Worm (Caenorhabditis elegans) whole organism, L4 larva: ENCODE measurements around the gene F35H10.2.

Source experiments
- ZK546.5 ChIP-seq, 2 experiments: sonication (generic microtip); optimal IDR thresholded peaks; 2 replicates each; lab custom pipeline; 2017; ENCODE audit warnings: missing biosample characterization in 2 of 2, missing genetic modification characterization in 2 of 2
- lin-13 ChIP-seq: fragments of 150-350 bp; optimal IDR thresholded peaks from 2 replicates; lab custom pipeline; 2014; ENCODE audit warnings: missing biosample characterization, missing genetic modification reagents, missing genetic modification characterization
- lsy-2 ChIP-seq, 2 experiments: fragments of 150-350 bp in 1 of 2; sonication (generic microtip) in 1 of 2; optimal IDR thresholded peaks; 2 replicates each; lab custom pipeline; 2014 to 2017; ENCODE audit warnings: missing biosample characterization in 2 of 2, missing genetic modification characterization in 2 of 2
- unc-39 ChIP-seq: sonication (generic microtip); optimal IDR thresholded peaks from 2 replicates; lab custom pipeline; 2017; ENCODE audit warnings: missing biosample characterization, missing genetic modification characterization
- vab-7 ChIP-seq: fragments of 200-800 bp; sonication (Bioruptor generic); IDR thresholded peaks from 2 replicates; pipeline ENCODE4 v1.3.6; 2022; ENCODE audit warnings: missing genetic modification reagents, missing genetic modification characterization, missing compliant biosample characterization
- zfp-3 ChIP-seq: fragments of 200-800 bp; sonication (Bioruptor generic); conservative IDR thresholded peaks from 2 replicates; pipeline ENCODE4 v1.3.6; 2022; ENCODE audit warnings: missing genetic modification reagents, missing genetic modification characterization, missing compliant biosample characterization
- ztf-7 ChIP-seq: fragments of 150-350 bp; optimal IDR thresholded peaks from 2 replicates; lab custom pipeline; 2014; ENCODE audit warnings: missing biosample characterization, missing genetic modification characterization

DNA sequence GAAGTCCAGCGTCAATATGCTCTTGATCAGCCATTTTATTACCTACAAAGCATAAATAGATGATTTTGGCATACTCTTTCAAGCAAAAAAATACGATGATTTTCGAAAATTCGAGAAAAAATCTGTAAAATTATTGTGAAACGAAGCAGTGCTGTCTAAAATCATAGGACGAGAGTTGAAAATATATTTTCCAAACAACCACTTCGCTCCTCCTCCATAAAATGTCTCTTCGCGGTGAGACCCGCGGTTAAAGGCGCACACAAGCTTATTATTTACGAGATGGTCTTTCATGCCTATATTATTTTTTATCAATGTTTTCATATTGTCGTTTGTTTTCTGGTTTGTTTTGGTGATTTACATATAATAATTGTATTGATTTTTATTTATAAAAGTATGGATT is 50.3 kb downstream of the F35H10.2 start, which contains the start of gene nap-1:
- TF ChIP-seq ztf-7 = peak; percentile 8
- no peak for TF ChIP-seq unc-39
- TF ChIP-seq zfp-3 (GFP tag; lab: Robert Waterston, UW) = no peak
- TF ChIP-seq lin-13 (GFP tag; lab: Kevin White, UChicago) = peak; percentile 84
- peak; percentile 46 to 92 for TF ChIP-seq lsy-2 (tag; optimal IDR thresholded peaks at IDR 0.05; lab: Kevin White, UChicago)
- TF ChIP-seq ZK546.5 (tag; optimal IDR thresholded peaks at IDR 0.05; lab: Kevin White, UChicago) = no peak
- no peak for TF ChIP-seq vab-7 (GFP tag; lab: Robert Waterston, UW)
